Fruit fly (Drosophila melanogaster): ENCODE measurements around the gene OXA1L.

- TF ChIP-seq Max (GFP tag; optimal IDR thresholded peaks at IDR 0.05), result no peak
- TF ChIP-seq CG18599 (GFP tag; optimal IDR thresholded peaks at IDR 0.05), result peak; percentile 16
- TF ChIP-seq CG18764 (GFP tag; optimal IDR thresholded peaks at IDR 0.05), result no peak
- no peak for TF ChIP-seq Elba2 (GFP tag; optimal IDR thresholded peaks at IDR 0.05)
- no peak for TF ChIP-seq crc (GFP tag; optimal IDR thresholded peaks at IDR 0.05)
- no peak for TF ChIP-seq exex (tag; optimal IDR thresholded peaks at IDR 0.05)
- TF ChIP-seq CG31365 (tag; optimal IDR thresholded peaks at IDR 0.05), result no peak
- no peak for TF ChIP-seq btn (GFP tag; optimal IDR thresholded peaks at IDR 0.05)
- no peak for TF ChIP-seq Jarid2 (GFP tag; optimal IDR thresholded peaks at IDR 0.05)
- no peak for TF ChIP-seq CG9609 (GFP tag; optimal IDR thresholded peaks at IDR 0.05)
- TF ChIP-seq dmrt11E (tag; optimal IDR thresholded peaks at IDR 0.05), result peak; percentile 39
Measured at dm6 chr3L:10893156-10893784, 7.0 kb upstream of the OXA1L start.
